Fruit fly (Drosophila melanogaster) whole organism, adult: Measurements from ENCODE around the gene SmydA-8.
A peak's percentile ranks its signal among the peaks of the same experiment; 100 is the strongest.

ENCODE experiments used
- CG11617 ChIP-seq: fragments of 200-800 bp; sonication (Bioruptor generic); optimal IDR thresholded peaks from 2 replicates; lab custom pipeline; 2017; ENCODE audit warnings: mild to moderate bottlenecking, missing biosample characterization, missing genetic modification reagents, missing genetic modification characterization
- CG12768 ChIP-seq: fragments of 200-800 bp; sonication (Bioruptor generic); optimal IDR thresholded peaks from 2 replicates; lab custom pipeline; 2017; ENCODE audit warnings: missing biosample characterization, missing genetic modification characterization, mild to moderate bottlenecking, moderate library complexity, missing genetic modification reagents
- CG14711 ChIP-seq: fragments of 200-800 bp; sonication (Bioruptor generic); optimal IDR thresholded peaks from 2 replicates; lab custom pipeline; 2018; ENCODE audit warnings: missing biosample characterization, mild to moderate bottlenecking, missing genetic modification characterization, moderate library complexity
- CG1620 ChIP-seq: fragments of 200-800 bp; sonication (Bioruptor generic); optimal IDR thresholded peaks from 2 replicates; lab custom pipeline; 2016; ENCODE audit warnings: missing biosample characterization, missing genetic modification characterization
- CG33017 ChIP-seq: fragments of 200-800 bp; sonication (Bioruptor generic); optimal IDR thresholded peaks from 2 replicates; lab custom pipeline; 2018; ENCODE audit warnings: missing biosample characterization, mild to moderate bottlenecking, missing genetic modification characterization, moderate library complexity
- CG5204 ChIP-seq: fragments of 200-800 bp; sonication (Bioruptor generic); optimal IDR thresholded peaks from 2 replicates; lab custom pipeline; 2016; ENCODE audit warnings: missing biosample characterization, missing genetic modification characterization
- CG7045 ChIP-seq: fragments of 200-800 bp; sonication (Bioruptor generic); optimal IDR thresholded peaks from 2 replicates; lab custom pipeline; 2017; ENCODE audit warnings: missing biosample characterization, mild to moderate bottlenecking, missing genetic modification characterization
- CG7101 ChIP-seq: fragments of 200-800 bp; sonication (Bioruptor generic); optimal IDR thresholded peaks from 2 replicates; lab custom pipeline; 2018; ENCODE audit warnings: missing biosample characterization, mild to moderate bottlenecking, missing genetic modification characterization, moderate library complexity
- Clk ChIP-seq: fragments of 200-800 bp; sonication (Bioruptor generic); optimal IDR thresholded peaks from 2 replicates; lab custom pipeline; 2017; ENCODE audit warnings: missing biosample characterization, missing genetic modification characterization
- Crg-1 ChIP-seq: fragments of 200-800 bp; sonication (Bioruptor generic); optimal IDR thresholded peaks from 2 replicates; lab custom pipeline; 2016; ENCODE audit warnings: missing biosample characterization, missing genetic modification characterization
- Hr96 ChIP-seq: fragments of 200-800 bp; sonication (Bioruptor generic); optimal IDR thresholded peaks from 2 replicates; lab custom pipeline; 2016; ENCODE audit warnings: missing biosample characterization, missing genetic modification characterization
- Mnt ChIP-seq: fragments of 200-800 bp; sonication (Bioruptor generic); optimal IDR thresholded peaks from 2 replicates; lab custom pipeline; 2016; ENCODE audit warnings: missing biosample characterization, mild to moderate bottlenecking, missing genetic modification characterization
- bab1 ChIP-seq: fragments of 200-800 bp; sonication (Bioruptor generic); optimal IDR thresholded peaks from 3 replicates; lab custom pipeline; 2019; ENCODE audit warnings: missing biosample characterization, mild to moderate bottlenecking, missing genetic modification characterization, moderate library complexity
- cic ChIP-seq: fragments of 200-800 bp; sonication (Bioruptor generic); optimal IDR thresholded peaks from 2 replicates; lab custom pipeline; 2017; ENCODE audit warnings: missing biosample characterization, mild to moderate bottlenecking, missing genetic modification characterization, moderate library complexity
- cnc ChIP-seq, 2 experiments: fragments of >200 bp; optimal IDR thresholded peaks; 2 replicates each; lab custom pipeline; 2017
- kay ChIP-seq: fragments of 200-800 bp; sonication (Bioruptor generic); peaks from one replicate; lab custom pipeline; 2016; ENCODE audit warnings: missing biosample characterization, missing genetic modification characterization, borderline replicate concordance
- ovo ChIP-seq: fragments of 200-800 bp; sonication (Bioruptor generic); optimal IDR thresholded peaks from 2 replicates; lab custom pipeline; 2016; ENCODE audit warnings: missing biosample characterization, missing genetic modification characterization
- pad ChIP-seq: fragments of 200-800 bp; sonication (Bioruptor generic); optimal IDR thresholded peaks from 3 replicates; lab custom pipeline; 2017; ENCODE audit warnings: missing biosample characterization, missing genetic modification characterization, mild to moderate bottlenecking, moderate library complexity, missing genetic modification reagents
- tj ChIP-seq: fragments of 200-800 bp; sonication (Bioruptor generic); optimal IDR thresholded peaks from 3 replicates; lab custom pipeline; 2017; ENCODE audit warnings: missing biosample characterization, mild to moderate bottlenecking, missing genetic modification characterization, moderate library complexity
- toe ChIP-seq: fragments of 200-800 bp; sonication (Bioruptor generic); optimal IDR thresholded peaks from 2 replicates; lab custom pipeline; 2016; ENCODE audit warnings: missing biosample characterization, missing genetic modification characterization

The SmydA-8 gene

DNA sequence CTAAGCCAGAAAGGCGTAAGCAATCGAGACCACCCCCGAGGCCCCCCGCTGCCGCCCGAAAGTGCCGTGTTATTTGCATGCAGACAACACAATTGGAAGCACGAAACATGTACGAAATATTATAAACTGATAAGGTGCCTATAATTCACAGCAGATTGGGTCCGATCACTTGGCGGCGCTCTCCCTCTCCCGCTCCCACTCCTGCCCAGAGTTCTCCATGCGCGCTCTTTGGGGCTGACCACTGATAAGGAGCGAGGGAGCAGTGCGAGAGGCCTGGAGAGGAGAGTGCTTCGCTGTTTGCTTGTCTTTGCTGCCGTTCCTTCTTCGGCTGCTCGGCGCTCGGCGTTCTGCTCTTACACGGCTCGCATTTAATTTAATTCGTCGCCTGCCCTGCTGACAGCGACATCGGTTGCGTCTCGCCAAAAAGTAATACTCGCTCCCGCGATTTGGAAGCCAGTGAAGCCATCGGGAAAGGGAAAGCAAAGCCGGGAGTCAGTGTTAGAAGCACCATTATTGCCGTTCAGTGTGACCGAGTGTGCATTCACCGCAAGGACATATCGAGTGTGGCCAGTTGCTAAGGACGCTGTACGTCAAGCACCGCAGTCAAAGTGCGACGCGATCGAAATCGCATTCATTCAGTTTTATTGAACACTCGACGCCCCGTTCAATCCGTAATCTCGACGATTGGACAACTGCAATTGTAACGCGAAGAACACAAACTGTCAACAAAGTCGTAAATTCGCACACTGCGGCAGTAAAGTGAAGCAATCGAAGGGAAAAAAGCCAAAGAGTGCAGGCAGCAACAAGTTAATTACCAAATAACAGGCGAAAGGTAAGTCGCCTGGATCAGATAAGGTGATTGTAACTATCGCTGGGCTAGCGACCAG lies 19.2 kb downstream of the SmydA-8 start:
- TF ChIP-seq cnc (optimal IDR thresholded peaks at IDR 0.05; lab: Kevin White, UChicago) = no peak
- peak; percentile 37 for TF ChIP-seq ovo
- TF ChIP-seq CG12768 (GFP tag; lab: Kevin White, UChicago) = no peak
- peak; percentile 92 for TF ChIP-seq pad (GFP tag; lab: Kevin White, UChicago)
- peak; percentile 46 for TF ChIP-seq tj (GFP tag; lab: Kevin White, UChicago)
- TF ChIP-seq Mnt (GFP tag; lab: Kevin White, UChicago) = peak; percentile 34
- peak; percentile 81 for TF ChIP-seq cic (GFP tag; lab: Kevin White, UChicago)
- TF ChIP-seq Clk (GFP tag; lab: Kevin White, UChicago) = no peak
- peak; percentile 13 for TF ChIP-seq CG1620 (GFP tag; lab: Kevin White, UChicago)

DNA sequence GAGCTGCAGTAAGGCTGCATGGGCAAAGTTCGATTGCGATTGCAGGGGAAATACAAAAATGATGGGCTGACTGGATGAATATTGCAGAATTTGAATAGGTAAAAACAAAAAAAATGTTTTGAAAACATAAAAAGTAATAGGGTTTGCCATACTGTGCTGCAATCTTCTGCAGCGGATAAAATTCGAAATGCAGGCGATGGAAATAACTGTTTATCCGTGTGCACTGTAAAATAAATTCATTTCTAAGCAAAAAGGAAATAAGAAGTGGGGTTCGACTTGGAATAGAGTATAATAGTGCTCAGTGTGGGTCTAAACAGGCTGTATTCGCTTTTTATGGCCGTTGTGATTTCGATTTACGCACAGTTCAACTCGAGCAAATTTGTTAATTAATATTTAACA lies 19.8 kb downstream of the SmydA-8 start, which contains the start of gene CG14053:
TSS of gene CG14053 (minus strand) at position 101 of the 399 bp plus-strand sequence.
- no peak for TF ChIP-seq CG12768 (GFP tag; lab: Kevin White, UChicago)

DNA sequence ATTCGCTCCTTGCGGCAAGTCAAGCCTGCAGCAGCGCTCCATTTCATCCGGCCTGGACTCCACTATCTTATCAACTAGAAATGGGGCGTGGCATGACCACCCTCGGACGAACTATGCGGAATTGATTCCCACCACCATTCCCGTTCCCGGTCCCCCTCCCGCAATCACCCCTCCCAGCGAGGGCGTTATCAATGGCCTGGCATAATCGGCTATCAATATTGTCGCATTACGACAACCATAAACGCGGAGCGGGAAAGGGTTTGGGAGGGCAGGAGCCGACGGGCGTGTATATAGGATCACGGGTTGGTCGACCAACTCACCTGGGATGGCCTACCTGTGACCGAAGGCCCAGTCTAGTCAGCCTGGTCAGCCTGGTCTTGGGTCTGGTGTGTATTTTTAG lies 20.5 kb downstream of the SmydA-8 start:
- no peak for TF ChIP-seq Mnt (GFP tag; lab: Kevin White, UChicago)

DNA sequence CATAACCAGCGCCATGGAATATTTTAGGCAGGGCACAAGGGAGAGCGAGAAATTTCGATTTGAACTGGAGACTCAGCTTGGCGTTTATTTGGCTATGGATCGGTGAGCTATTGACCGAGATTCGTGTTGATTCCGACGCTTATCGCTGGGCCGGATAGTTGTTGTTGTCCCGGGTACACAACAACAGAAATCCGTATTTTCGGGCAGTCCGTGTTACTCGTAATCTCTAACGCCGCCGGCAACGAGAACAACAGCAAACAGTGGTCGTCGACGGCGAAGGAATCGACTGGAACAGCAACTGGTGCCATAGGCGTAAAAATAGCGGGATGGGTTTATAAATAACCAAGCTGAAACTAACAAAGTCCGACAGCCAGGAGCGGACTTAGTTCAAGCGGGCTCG lies 21.7 kb downstream of the SmydA-8 start:
- TF ChIP-seq tj (GFP tag; lab: Kevin White, UChicago) (no peak), ovo (no peak), bab1 (GFP tag; lab: Kevin White, UChicago) (no peak)

DNA sequence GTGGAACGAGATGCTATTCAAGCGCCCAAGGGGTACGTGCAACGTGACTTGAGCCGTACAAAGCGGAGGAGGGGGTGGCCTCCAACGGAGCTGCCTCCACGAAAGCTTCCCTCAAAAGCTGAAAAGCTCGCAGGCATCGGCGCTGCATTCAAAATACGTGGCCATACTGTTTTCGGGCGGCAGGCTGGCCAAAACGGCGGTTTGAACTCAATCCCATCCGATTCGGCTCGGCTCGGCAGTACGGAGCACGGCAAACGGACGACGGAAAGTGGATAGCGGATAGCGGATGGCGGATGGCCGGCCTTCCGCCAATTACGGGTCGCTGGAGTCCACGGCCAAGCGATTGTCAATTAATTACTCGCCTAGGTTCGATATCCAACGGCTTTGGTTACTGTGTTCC lies 24.7 kb downstream of the SmydA-8 start, which contains the start of gene Mct1:
TSS of gene Mct1 (plus strand) at position 301 of the 400 bp plus-strand sequence.
- no peak for TF ChIP-seq CG7045 (GFP tag; lab: Kevin White, UChicago)
- no peak for TF ChIP-seq CG7101 (tag; lab: Kevin White, UChicago)
- no peak for TF ChIP-seq pad (GFP tag; lab: Kevin White, UChicago)
- no peak for TF ChIP-seq Crg-1 (GFP tag; lab: Kevin White, UChicago)
- TF ChIP-seq CG5204 (GFP tag; lab: Kevin White, UChicago) = no peak
- TF ChIP-seq toe (GFP tag; lab: Kevin White, UChicago) = no peak
- TF ChIP-seq kay (GFP tag; lab: Kevin White, UChicago) = no peak
- no peak for TF ChIP-seq CG1620 (GFP tag; lab: Kevin White, UChicago)
- TF ChIP-seq Clk (GFP tag; lab: Kevin White, UChicago) = no peak
- TF ChIP-seq CG14711 (tag; lab: Kevin White, UChicago) = no peak
- no peak for TF ChIP-seq CG11617 (GFP tag; lab: Kevin White, UChicago)
- TF ChIP-seq ovo = no peak
- TF ChIP-seq cic (GFP tag; lab: Kevin White, UChicago) = no peak
- TF ChIP-seq cnc (optimal IDR thresholded peaks at IDR 0.05; lab: Kevin White, UChicago) = no peak
- no peak for TF ChIP-seq Mnt (GFP tag; lab: Kevin White, UChicago)
- no peak for TF ChIP-seq CG12768 (GFP tag; lab: Kevin White, UChicago)
- no peak for TF ChIP-seq Hr96 (GFP tag; lab: Kevin White, UChicago)
- no peak for TF ChIP-seq CG33017 (tag; lab: Kevin White, UChicago)

DNA sequence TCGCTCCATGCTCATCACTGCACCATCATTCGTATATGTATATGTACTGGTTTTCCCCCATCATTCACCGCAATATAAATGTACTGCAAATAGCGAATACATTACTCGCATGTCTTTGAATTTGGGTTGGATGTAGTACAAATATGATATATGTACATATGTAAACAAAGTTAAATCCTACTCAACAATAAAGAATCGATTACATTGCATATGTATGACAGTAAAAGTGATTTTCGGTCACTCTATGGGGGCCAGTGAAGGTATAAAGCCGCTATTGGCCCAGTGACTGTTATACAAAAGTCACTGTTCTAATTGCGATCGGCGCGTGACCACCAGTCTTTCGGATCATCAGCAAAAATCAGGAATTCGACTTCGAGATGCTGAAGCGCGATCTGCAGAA lies 26.1 kb downstream of the SmydA-8 start, which contains the start of gene CG3457:
TSS of gene CG3457 (plus strand) at position 301 of the 400 bp plus-strand sequence.
- TF ChIP-seq toe (GFP tag; lab: Kevin White, UChicago) = no peak
- TF ChIP-seq CG14711 (tag; lab: Kevin White, UChicago) = no peak
- no peak for TF ChIP-seq CG1620 (GFP tag; lab: Kevin White, UChicago)
- TF ChIP-seq pad (GFP tag; lab: Kevin White, UChicago) = peak; percentile 15
- no peak for TF ChIP-seq Mnt (GFP tag; lab: Kevin White, UChicago)

DNA sequence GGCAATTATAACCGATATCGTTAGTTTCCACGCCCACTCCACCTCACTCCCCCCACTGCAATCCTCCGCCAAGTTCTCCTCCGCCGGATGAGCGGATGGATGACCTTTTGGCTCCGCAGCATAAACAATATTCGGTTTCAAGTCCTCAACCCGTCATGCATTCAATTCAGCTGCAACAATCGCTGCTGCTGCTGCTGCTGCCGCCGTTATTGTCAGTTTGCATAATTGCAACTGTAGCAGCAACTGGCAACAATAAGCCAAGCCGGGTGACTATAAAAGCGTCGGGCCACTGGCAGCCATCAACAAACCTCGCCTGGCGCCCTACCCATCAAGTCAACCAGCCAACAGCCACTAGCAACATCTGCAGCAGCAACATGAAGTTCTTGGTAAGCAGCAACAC lies 27.1 kb downstream of the SmydA-8 start, which contains the start of gene CG17777:
TSS of gene CG17777 (plus strand) at position 301 of the 400 bp plus-strand sequence.
- TF ChIP-seq kay (GFP tag; lab: Kevin White, UChicago) (no peak), CG5204 (GFP tag; lab: Kevin White, UChicago) (no peak), CG12768 (GFP tag; lab: Kevin White, UChicago) (no peak), Crg-1 (GFP tag; lab: Kevin White, UChicago) (no peak), tj (GFP tag; lab: Kevin White, UChicago) (no peak), toe (GFP tag; lab: Kevin White, UChicago) (no peak), bab1 (GFP tag; lab: Kevin White, UChicago) (no peak), ovo (no peak), CG14711 (tag; lab: Kevin White, UChicago) (no peak), CG33017 (tag; lab: Kevin White, UChicago) (no peak), Hr96 (GFP tag; lab: Kevin White, UChicago) (no peak), cnc (optimal IDR thresholded peaks at IDR 0.05; lab: Kevin White, UChicago) (no peak), CG7045 (GFP tag; lab: Kevin White, UChicago) (no peak)
